Fruit fly (Drosophila melanogaster) whole organism, embryonic: ENCODE measurements around the gene sro.

Experiments
- CG10543 ChIP-seq: fragments of 200-800 bp; sonication (Bioruptor generic); optimal IDR thresholded peaks from 3 replicates; lab custom pipeline; 2017; ENCODE audit warnings: missing biosample characterization, mild to moderate bottlenecking, missing genetic modification characterization, moderate library complexity
- CG14050 ChIP-seq: fragments of 200-800 bp; sonication (Bioruptor generic); IDR thresholded peaks from 3 replicates; pipeline ENCODE4 v1.3.6; 2022; ENCODE audit warnings: missing biosample characterization, missing genetic modification characterization
- CG15011 ChIP-seq: fragments of 200-800 bp; sonication (Bioruptor generic); optimal IDR thresholded peaks from 3 replicates; lab custom pipeline; 2018; ENCODE audit warnings: missing biosample characterization, mild to moderate bottlenecking, missing genetic modification characterization
- CG15479 ChIP-seq: fragments of 200-800 bp; sonication (Bioruptor generic); optimal IDR thresholded peaks from 3 replicates; lab custom pipeline; 2019; ENCODE audit warnings: missing biosample characterization, mild to moderate bottlenecking, missing genetic modification characterization, moderate library complexity
- CG15601 ChIP-seq: fragments of 200-800 bp; sonication (Bioruptor generic); optimal IDR thresholded peaks from 3 replicates; lab custom pipeline; 2019; ENCODE audit warnings: missing biosample characterization, mild to moderate bottlenecking, missing genetic modification characterization, moderate library complexity
- CG18262 ChIP-seq: fragments of 200-800 bp; optimal IDR thresholded peaks from 3 replicates; lab custom pipeline; 2019; ENCODE audit warnings: missing biosample characterization, mild to moderate bottlenecking, missing genetic modification characterization, moderate library complexity
- CG34376 ChIP-seq: fragments of 200-800 bp; sonication (Bioruptor generic); optimal IDR thresholded peaks from 2 replicates; lab custom pipeline; 2018; ENCODE audit warnings: missing biosample characterization, mild to moderate bottlenecking, missing genetic modification characterization
- CG4424 ChIP-seq: fragments of 200-800 bp; sonication (Bioruptor generic); optimal IDR thresholded peaks from 3 replicates; lab custom pipeline; 2016; ENCODE audit warnings: missing biosample characterization, missing genetic modification characterization
- CG8281 ChIP-seq: fragments of 200-800 bp; sonication (Bioruptor generic); optimal IDR thresholded peaks from 2 replicates; lab custom pipeline; 2018; ENCODE audit warnings: missing biosample characterization, mild to moderate bottlenecking, missing genetic modification characterization, moderate library complexity
- CG8290 ChIP-seq, 3 experiments: fragments of 200-800 bp; sonication (Bioruptor generic); optimal IDR thresholded peaks; 2 replicates each; lab custom pipeline; 2016 to 2019; ENCODE audit warnings: missing biosample characterization in 3 of 3, missing genetic modification characterization in 3 of 3, mild to moderate bottlenecking in 2 of 3, moderate library complexity in 1 of 3
- CG8359 ChIP-seq: fragments of 200-800 bp; sonication (Bioruptor generic); optimal IDR thresholded peaks from 2 replicates; lab custom pipeline; 2017; ENCODE audit warnings: missing biosample characterization, mild to moderate bottlenecking, missing genetic modification characterization, borderline replicate concordance
- Dip2 ChIP-seq: fragments of 200-800 bp; sonication (Bioruptor generic); IDR thresholded peaks from 2 replicates; pipeline ENCODE4 v1.3.6; 2022; ENCODE audit warnings: missing biosample characterization, missing genetic modification characterization
- GATAe ChIP-seq: fragments of 200-800 bp; sonication (Bioruptor generic); conservative IDR thresholded peaks from 2 replicates; pipeline ENCODE4 v1.3.6; 2022; ENCODE audit warnings: missing biosample characterization, missing genetic modification characterization
- HmgZ ChIP-seq: fragments of 200-800 bp; sonication (Bioruptor generic); optimal IDR thresholded peaks from 2 replicates; lab custom pipeline; 2018; ENCODE audit warnings: missing biosample characterization, mild to moderate bottlenecking, missing genetic modification characterization
- Hmr ChIP-seq: fragments of 200-800 bp; sonication (Bioruptor generic); optimal IDR thresholded peaks from 3 replicates; lab custom pipeline; 2017; ENCODE audit warnings: mild to moderate bottlenecking, missing biosample characterization, missing genetic modification reagents, missing genetic modification characterization
- Lim3 ChIP-seq: fragments of 200-800 bp; sonication (Bioruptor generic); IDR thresholded peaks from 2 replicates; pipeline ENCODE4 v1.3.6; 2022; ENCODE audit warnings: missing biosample characterization, missing genetic modification characterization
- Med ChIP-seq: fragments of 200-800 bp; sonication (Bioruptor generic); peaks from one replicate; lab custom pipeline; 2016; ENCODE audit warnings: missing biosample characterization, missing genetic modification characterization, mild to moderate bottlenecking, inconsistent platforms, moderate library complexity
- NFAT ChIP-seq: fragments of 200-800 bp; sonication (Bioruptor generic); IDR thresholded peaks from 2 replicates; pipeline ENCODE4 v1.3.6; 2022; ENCODE audit warnings: missing biosample characterization, missing genetic modification characterization
- Pdp1 ChIP-seq, 2 experiments: fragments of 200-800 bp; sonication (Bioruptor generic); optimal IDR thresholded peaks; 3 replicates each; lab custom pipeline; 2016; ENCODE audit warnings: missing biosample characterization in 2 of 2, missing genetic modification characterization in 2 of 2, mild to moderate bottlenecking in 1 of 2, moderate library complexity in 1 of 2
- Sox100B ChIP-seq: fragments of 200-800 bp; sonication (Bioruptor generic); optimal IDR thresholded peaks from 3 replicates; lab custom pipeline; 2018; ENCODE audit warnings: missing biosample characterization, mild to moderate bottlenecking, missing genetic modification characterization
- Ssrp ChIP-seq: fragments of 200-800 bp; sonication (Bioruptor generic); optimal IDR thresholded peaks from 2 replicates; lab custom pipeline; 2018; ENCODE audit warnings: missing biosample characterization, mild to moderate bottlenecking, missing genetic modification characterization, moderate library complexity
- Usf ChIP-seq: fragments of 200-800 bp; sonication (Bioruptor generic); optimal IDR thresholded peaks from 2 replicates; lab custom pipeline; 2017; ENCODE audit warnings: missing genotype, missing biosample characterization, missing genetic modification characterization
- Xrp1 ChIP-seq: fragments of 200-800 bp; sonication (Bioruptor generic); IDR thresholded peaks from 2 replicates; pipeline ENCODE4 v1.3.6; 2022; ENCODE audit warnings: missing biosample characterization, missing genetic modification characterization
- aop ChIP-seq: fragments of 200-800 bp; sonication (Bioruptor generic); IDR thresholded peaks from 2 replicates; pipeline ENCODE4 v1.3.6; 2022; ENCODE audit warnings: missing biosample characterization, missing genetic modification characterization
- chif ChIP-seq, 2 experiments: fragments of 200-800 bp; sonication (Bioruptor generic); optimal IDR thresholded peaks; 3 replicates each; lab custom pipeline; 2016; ENCODE audit warnings: missing biosample characterization in 2 of 2, missing genetic modification characterization in 2 of 2
- chinmo ChIP-seq: fragments of 200-800 bp; sonication (Bioruptor generic); IDR thresholded peaks from 4 replicates; pipeline ENCODE4 v1.3.6; 2022; ENCODE audit warnings: missing biosample characterization, missing genetic modification characterization; ENCODE audit not compliant: partially characterized antibody
- ci ChIP-seq: fragments of 200-800 bp; sonication (Bioruptor generic); IDR thresholded peaks from 3 replicates; pipeline ENCODE4 v1.3.6; 2022; ENCODE audit warnings: missing biosample characterization, missing genetic modification characterization
- crp ChIP-seq, 2 experiments: fragments of 200-800 bp; sonication (Bioruptor generic); optimal IDR thresholded peaks; 2 replicates in 1 of 2; 3 replicates in 1 of 2; lab custom pipeline; 2017; ENCODE audit warnings: missing biosample characterization in 2 of 2, missing genetic modification characterization in 2 of 2, mild to moderate bottlenecking in 1 of 2, moderate library complexity in 1 of 2
- cwo ChIP-seq: fragments of 200-800 bp; sonication (Bioruptor generic); optimal IDR thresholded peaks from 3 replicates; lab custom pipeline; 2017; ENCODE audit warnings: missing biosample characterization, missing genetic modification characterization, mild to moderate bottlenecking, moderate library complexity, missing genetic modification reagents
- dmrt11E ChIP-seq: fragments of 200-800 bp; sonication (Bioruptor generic); optimal IDR thresholded peaks from 3 replicates; lab custom pipeline; 2018; ENCODE audit warnings: missing biosample characterization, mild to moderate bottlenecking, missing genetic modification characterization, moderate library complexity
- exex ChIP-seq: fragments of 200-800 bp; sonication (Bioruptor generic); optimal IDR thresholded peaks from 4 replicates; lab custom pipeline; 2018; ENCODE audit warnings: missing biosample characterization, mild to moderate bottlenecking, missing genetic modification characterization, moderate library complexity
- grn ChIP-seq: fragments of 200-800 bp; sonication (Bioruptor generic); optimal IDR thresholded peaks from 3 replicates; lab custom pipeline; 2017; ENCODE audit warnings: missing biosample characterization, missing genetic modification characterization
- jumu ChIP-seq: fragments of 200-800 bp; sonication (Bioruptor generic); optimal IDR thresholded peaks from 3 replicates; lab custom pipeline; 2016; ENCODE audit warnings: missing biosample characterization, missing genetic modification characterization
- lab ChIP-seq: fragments of 200-800 bp; sonication (Bioruptor generic); optimal IDR thresholded peaks from 3 replicates; lab custom pipeline; 2017; ENCODE audit warnings: missing biosample characterization, missing genetic modification characterization, mild to moderate bottlenecking, moderate library complexity, missing genetic modification reagents
- lbe ChIP-seq: fragments of 200-800 bp; sonication (Bioruptor generic); optimal IDR thresholded peaks from 2 replicates; lab custom pipeline; 2016; ENCODE audit warnings: missing biosample characterization, mild to moderate bottlenecking, missing genetic modification characterization
- luna ChIP-seq: fragments of 200-800 bp; sonication (Bioruptor generic); optimal IDR thresholded peaks from 2 replicates; lab custom pipeline; 2016; ENCODE audit warnings: missing biosample characterization, missing genetic modification characterization
- mirr ChIP-seq: fragments of 200-800 bp; sonication (Bioruptor generic); optimal IDR thresholded peaks from 3 replicates; lab custom pipeline; 2018; ENCODE audit warnings: missing biosample characterization, mild to moderate bottlenecking, missing genetic modification characterization
- mld ChIP-seq: fragments of 200-800 bp; sonication (Bioruptor generic); IDR thresholded peaks from 3 replicates; pipeline ENCODE4 v1.3.6; 2022; ENCODE audit warnings: missing biosample characterization, missing genetic modification characterization; ENCODE audit not compliant: partially characterized antibody
- p53 ChIP-seq: fragments of 200-800 bp; sonication (Bioruptor generic); optimal IDR thresholded peaks from 2 replicates; lab custom pipeline; 2016; ENCODE audit warnings: missing biosample characterization, missing genetic modification characterization
- sd ChIP-seq: fragments of 200-800 bp; sonication (Bioruptor generic); optimal IDR thresholded peaks from 3 replicates; lab custom pipeline; 2018; ENCODE audit warnings: missing biosample characterization, mild to moderate bottlenecking, missing genetic modification characterization, moderate library complexity
- shn ChIP-seq: fragments of 200-800 bp; sonication (Bioruptor generic); optimal IDR thresholded peaks from 3 replicates; lab custom pipeline; 2016; ENCODE audit warnings: missing biosample characterization, missing genetic modification characterization
- sug ChIP-seq: fragments of 200-800 bp; optimal IDR thresholded peaks from 2 replicates; lab custom pipeline; 2019; ENCODE audit warnings: missing biosample characterization, mild to moderate bottlenecking, missing genetic modification characterization, moderate library complexity
- tio ChIP-seq: fragments of 200-800 bp; sonication (Bioruptor generic); optimal IDR thresholded peaks from 2 replicates; lab custom pipeline; 2017; ENCODE audit warnings: missing biosample characterization, missing genetic modification characterization, inconsistent platforms
- trem ChIP-seq: fragments of 200-800 bp; optimal IDR thresholded peaks from 3 replicates; lab custom pipeline; 2019; ENCODE audit warnings: missing biosample characterization, mild to moderate bottlenecking, missing genetic modification characterization, moderate library complexity
- vvl ChIP-seq: fragments of 200-800 bp; sonication (Bioruptor generic); IDR thresholded peaks from 2 replicates; pipeline ENCODE4 v1.3.6; 2022; ENCODE audit warnings: missing biosample characterization, missing genetic modification characterization
- z ChIP-seq: fragments of 200-800 bp; sonication (Bioruptor generic); IDR thresholded peaks from 3 replicates; pipeline ENCODE4 v1.3.6; 2022; ENCODE audit warnings: missing biosample characterization, missing genetic modification characterization
- zen ChIP-seq: fragments of 200-800 bp; sonication (Bioruptor generic); optimal IDR thresholded peaks from 3 replicates; lab custom pipeline; 2018; ENCODE audit warnings: missing biosample characterization, mild to moderate bottlenecking, missing genetic modification characterization, moderate library complexity

The sro gene

dm6 chr3R:29780402-29781029 lies 13.9 kb upstream of the sro start, which contains the start of gene fig (continued):
- TF ChIP-seq grn (peak; percentile 86), Hmr (GFP tag; lab: Kevin White, UChicago) (peak; percentile 4), CG8290 (GFP tag; optimal IDR thresholded peaks at IDR 0.05; lab: Kevin White, UChicago) (no peak), CG8290 (tag; optimal IDR thresholded peaks at IDR 0.05; lab: Kevin White, UChicago) (peak in 1 of 2 experiments; percentile 19), CG8359 (no peak), aop (GFP tag; lab: Robert Waterston, UW) (0 out of 2 replicates have a peak, but pooled peaks have one; percentile 27), exex (tag; lab: Kevin White, UChicago) (peak; percentile 78), lab (GFP tag; lab: Kevin White, UChicago) (peak; percentile 35), tio (GFP tag; lab: Kevin White, UChicago) (no peak), p53 (GFP tag; lab: Kevin White, UChicago) (no peak), Pdp1 (GFP tag; optimal IDR thresholded peaks at IDR 0.05; lab: Kevin White, UChicago) (peak in 1 of 2 experiments; percentile 42), Xrp1 (GFP tag; lab: Robert Waterston, UW) (no peak), dmrt11E (no peak), sd (tag; lab: Kevin White, UChicago) (peak; percentile 18), chif (GFP tag; optimal IDR thresholded peaks at IDR 0.05; lab: Kevin White, UChicago) (no peak), sug (tag; lab: Kevin White, UChicago) (peak; percentile 86), cwo (peak; percentile 26), CG15011 (GFP tag; lab: Kevin White, UChicago) (no peak), CG14050 (GFP tag; lab: Robert Waterston, UW) (no peak), GATAe (0 out of 2 replicates have a peak, but pooled peaks have one; percentile 23), Med (GFP tag; lab: Kevin White, UChicago) (peak; percentile 13), CG10543 (GFP tag; lab: Kevin White, UChicago) (peak; percentile 19), chinmo (GFP tag; lab: Robert Waterston, UW) (0 out of 4 replicates have a peak, but pooled peaks have one; percentile 9), ci (GFP tag; lab: Robert Waterston, UW) (no peak), z (GFP tag; lab: Robert Waterston, UW) (0 out of 3 replicates have a peak, but pooled peaks have one; percentile 22), CG15479 (no peak), Lim3 (GFP tag; lab: Robert Waterston, UW) (no peak), CG4424 (GFP tag; lab: Kevin White, UChicago) (no peak), mirr (peak; percentile 64), HmgZ (tag; lab: Kevin White, UChicago) (peak; percentile 4), CG34376 (GFP tag; lab: Kevin White, UChicago) (peak; percentile 66), mld (GFP tag; lab: Robert Waterston, UW) (no peak)

- TF ChIP-seq crp (GFP tag; optimal IDR thresholded peaks at IDR 0.05; lab: Kevin White, UChicago) = no peak
- TF ChIP-seq luna (GFP tag; lab: Kevin White, UChicago) = no peak
- no peak for TF ChIP-seq trem (tag; lab: Kevin White, UChicago)
- TF ChIP-seq shn (GFP tag; lab: Kevin White, UChicago) = no peak
- peak; percentile 58 for TF ChIP-seq grn
- peak in 1 of 2 experiments; percentile 94 for TF ChIP-seq Pdp1 (GFP tag; optimal IDR thresholded peaks at IDR 0.05; lab: Kevin White, UChicago)
- TF ChIP-seq CG8281 = peak; percentile 72
- TF ChIP-seq vvl (GFP tag; lab: Robert Waterston, UW) = 0 out of 2 replicates have a peak, but pooled peaks have one; percentile 8
- no peak for TF ChIP-seq Usf (GFP tag; lab: Kevin White, UChicago)
- 0 out of 3 replicates have a peak, but pooled peaks have one; percentile 40 for TF ChIP-seq ci (GFP tag; lab: Robert Waterston, UW)
- TF ChIP-seq Dip2 (GFP tag; lab: Robert Waterston, UW) = no peak
- no peak for TF ChIP-seq jumu
- TF ChIP-seq exex (tag; lab: Kevin White, UChicago) = peak; percentile 65
- TF ChIP-seq Sox100B (GFP tag; lab: Kevin White, UChicago) = peak; percentile 2
- no peak for TF ChIP-seq Ssrp (tag; lab: Kevin White, UChicago)
- TF ChIP-seq Med (GFP tag; lab: Kevin White, UChicago) = peak; percentile 86
- TF ChIP-seq zen (tag; lab: Kevin White, UChicago) = no peak
- TF ChIP-seq lbe (GFP tag; lab: Kevin White, UChicago) = no peak
- TF ChIP-seq CG18262 (tag; lab: Kevin White, UChicago) = no peak
- TF ChIP-seq CG15601 (tag; lab: Kevin White, UChicago) = peak; percentile 91
- TF ChIP-seq sd (tag; lab: Kevin White, UChicago) = peak; percentile 10
- TF ChIP-seq NFAT (GFP tag; lab: Robert Waterston, UW) = 0 out of 2 replicates have a peak, but pooled peaks have one; percentile 11
- TF ChIP-seq sug (tag; lab: Kevin White, UChicago) = peak; percentile 67
Observed at dm6 chr3R:29781874-29782273, 12.5 kb upstream of the sro start.
